Fruit fly (Drosophila melanogaster) S2 (cell line): ENCODE results near the gene CG42866.

Experiments used
- CG8478 ChIP-seq: fragments of >200 bp; optimal IDR thresholded peaks from 2 replicates; lab custom pipeline; 2018
- CTCF ChIP-seq, 2 experiments: fragments of >200 bp; optimal IDR thresholded peaks; 2 replicates each; lab custom pipeline; 2018

DNA sequence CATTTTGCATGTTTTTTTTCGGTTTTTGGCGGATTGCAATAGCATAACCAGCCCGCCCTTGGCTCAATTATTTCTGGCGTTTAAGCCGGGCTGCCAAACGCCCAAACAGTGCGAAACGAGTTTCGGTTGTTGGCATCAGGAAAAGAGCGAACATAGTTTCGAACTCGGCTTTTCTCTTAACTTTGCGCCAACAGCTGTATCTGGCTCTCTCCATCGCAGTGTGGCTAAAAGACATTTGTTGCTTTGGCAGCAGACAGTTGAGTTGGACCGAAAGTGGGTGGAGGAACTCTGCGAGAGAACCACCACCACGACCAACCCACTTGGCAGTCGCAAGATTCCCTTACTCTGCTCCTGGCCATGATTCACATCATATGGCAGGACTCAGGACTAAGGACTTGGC is 44.5 kb downstream of the CG42866 start:
- TF ChIP-seq CTCF (optimal IDR thresholded peaks at IDR 0.05; lab: Kevin White, UChicago) = no peak
- no peak for TF ChIP-seq CG8478 (lab: Kevin White, UChicago)
